Fruit fly (Drosophila melanogaster) whole organism, embryonic: ENCODE data around the gene CG13842.

ENCODE experiments used
- ATbp ChIP-seq: fragments of 200-800 bp; sonication (Bioruptor generic); optimal IDR thresholded peaks from 2 replicates; lab custom pipeline; 2017; ENCODE audit warnings: missing biosample characterization, mild to moderate bottlenecking, missing genetic modification characterization, missing genetic modification reagents
- Atf-2 ChIP-seq: fragments of 200-800 bp; sonication (Bioruptor generic); optimal IDR thresholded peaks from 2 replicates; lab custom pipeline; 2016; ENCODE audit warnings: missing biosample characterization, missing genetic modification characterization
- Blimp-1 ChIP-seq: fragments of 200-800 bp; sonication (Bioruptor generic); optimal IDR thresholded peaks from 3 replicates; lab custom pipeline; 2018; ENCODE audit warnings: missing biosample characterization, missing genetic modification characterization, mild to moderate bottlenecking, moderate library complexity, missing genetic modification reagents
- CG10267 ChIP-seq: fragments of 200-800 bp; sonication (Bioruptor generic); optimal IDR thresholded peaks from 2 replicates; lab custom pipeline; 2018; ENCODE audit warnings: missing biosample characterization, mild to moderate bottlenecking, missing genetic modification characterization, moderate library complexity
- CG10321 ChIP-seq: fragments of 200-800 bp; sonication (Bioruptor generic); IDR thresholded peaks from 2 replicates; pipeline ENCODE4 v1.3.6; 2022; ENCODE audit warnings: missing biosample characterization, missing genetic modification characterization
- CG1233 ChIP-seq: fragments of 200-800 bp; sonication (Bioruptor generic); optimal IDR thresholded peaks from 4 replicates; lab custom pipeline; 2018; ENCODE audit warnings: missing biosample characterization, mild to moderate bottlenecking, missing genetic modification characterization
- CG12769 ChIP-seq: fragments of 200-800 bp; sonication (Bioruptor generic); optimal IDR thresholded peaks from 2 replicates; lab custom pipeline; 2019; ENCODE audit warnings: missing biosample characterization, mild to moderate bottlenecking, missing genetic modification characterization, moderate library complexity
- CG13624 ChIP-seq: fragments of 200-800 bp; sonication (Bioruptor generic); optimal IDR thresholded peaks from 2 replicates; lab custom pipeline; 2016; ENCODE audit warnings: missing biosample characterization, missing genetic modification characterization
- CG16815 ChIP-seq: fragments of 200-800 bp; sonication (Bioruptor generic); optimal IDR thresholded peaks from 3 replicates; lab custom pipeline; 2017; ENCODE audit warnings: missing biosample characterization, mild to moderate bottlenecking, missing genetic modification characterization
- CG31388 ChIP-seq: fragments of 200-800 bp; sonication (Bioruptor generic); optimal IDR thresholded peaks from 2 replicates; lab custom pipeline; 2016; ENCODE audit warnings: missing biosample characterization, missing genetic modification characterization
- CG3726 ChIP-seq: fragments of 200-800 bp; sonication (Bioruptor generic); IDR thresholded peaks from 3 replicates; pipeline ENCODE4, ENCODE4 v1.3.6; 2022; ENCODE audit warnings: missing biosample characterization, missing genetic modification characterization
- CG7786 ChIP-seq: fragments of 200-800 bp; sonication (Bioruptor generic); optimal IDR thresholded peaks from 2 replicates; lab custom pipeline; 2016; ENCODE audit warnings: missing biosample characterization, missing genetic modification characterization
- CG7928 ChIP-seq: fragments of 200-800 bp; sonication (Bioruptor generic); optimal IDR thresholded peaks from 2 replicates; lab custom pipeline; 2017; ENCODE audit warnings: missing biosample characterization, mild to moderate bottlenecking, missing genetic modification characterization
- CG7987 ChIP-seq: fragments of 200-800 bp; sonication (Bioruptor generic); optimal IDR thresholded peaks from 2 replicates; lab custom pipeline; 2018; ENCODE audit warnings: missing biosample characterization, mild to moderate bottlenecking, missing genetic modification characterization, moderate library complexity
- CG8478 ChIP-seq: fragments of >200 bp; optimal IDR thresholded peaks from 2 replicates; lab custom pipeline; 2018
- CG9797 ChIP-seq: fragments of 200-800 bp; sonication (Bioruptor generic); optimal IDR thresholded peaks from 3 replicates; lab custom pipeline; 2018; ENCODE audit warnings: missing biosample characterization, mild to moderate bottlenecking, missing genetic modification characterization
- CG9817 ChIP-seq: fragments of 200-800 bp; sonication (Bioruptor generic); optimal IDR thresholded peaks from 2 replicates; lab custom pipeline; 2018; ENCODE audit warnings: missing biosample characterization, mild to moderate bottlenecking, missing genetic modification characterization, moderate library complexity
- Dad ChIP-seq: fragments of 200-800 bp; sonication (Bioruptor generic); optimal IDR thresholded peaks from 3 replicates; lab custom pipeline; 2016; ENCODE audit warnings: missing biosample characterization, missing genetic modification characterization
- Doc3 ChIP-seq: fragments of 200-800 bp; sonication (Bioruptor generic); IDR thresholded peaks from 3 replicates; pipeline ENCODE4 v1.3.6; 2022; ENCODE audit warnings: missing biosample characterization, missing genetic modification characterization; ENCODE audit not compliant: partially characterized antibody
- Fer1 ChIP-seq: fragments of 200-800 bp; sonication (Bioruptor generic); optimal IDR thresholded peaks from 2 replicates; lab custom pipeline; 2017; ENCODE audit warnings: missing biosample characterization, mild to moderate bottlenecking, missing genetic modification characterization
- HmgZ ChIP-seq: fragments of 200-800 bp; sonication (Bioruptor generic); optimal IDR thresholded peaks from 2 replicates; lab custom pipeline; 2018; ENCODE audit warnings: missing biosample characterization, mild to moderate bottlenecking, missing genetic modification characterization
- Lhr ChIP-seq: fragments of 200-800 bp; sonication (Bioruptor generic); optimal IDR thresholded peaks from 3 replicates; lab custom pipeline; 2017; ENCODE audit warnings: mild to moderate bottlenecking, missing biosample characterization, missing genetic modification reagents, missing genetic modification characterization
- PHDP ChIP-seq: fragments of 200-800 bp; sonication (Bioruptor generic); optimal IDR thresholded peaks from 3 replicates; lab custom pipeline; 2018; ENCODE audit warnings: missing biosample characterization, mild to moderate bottlenecking, missing genetic modification characterization, moderate library complexity
- Rx ChIP-seq: fragments of 200-800 bp; sonication (Bioruptor generic); IDR thresholded peaks from 2 replicates; pipeline ENCODE4 v1.3.6; 2022; ENCODE audit warnings: missing biosample characterization, missing genetic modification characterization
- Scr ChIP-seq: fragments of 200-800 bp; sonication (Bioruptor generic); IDR thresholded peaks from 2 replicates; pipeline ENCODE4 v1.3.6; 2022; ENCODE audit warnings: missing biosample characterization, missing genetic modification characterization; ENCODE audit not compliant: partially characterized antibody
- Sox102F ChIP-seq: fragments of 200-800 bp; sonication (Bioruptor generic); optimal IDR thresholded peaks from 2 replicates; lab custom pipeline; 2018; ENCODE audit warnings: missing biosample characterization, mild to moderate bottlenecking, missing genetic modification characterization, moderate library complexity
- Ssrp ChIP-seq: fragments of 200-800 bp; sonication (Bioruptor generic); optimal IDR thresholded peaks from 2 replicates; lab custom pipeline; 2018; ENCODE audit warnings: missing biosample characterization, mild to moderate bottlenecking, missing genetic modification characterization, moderate library complexity
- bcd ChIP-seq: fragments of 200-800 bp; sonication (Bioruptor generic); optimal IDR thresholded peaks from 2 replicates; lab custom pipeline; 2017; ENCODE audit warnings: missing biosample characterization, mild to moderate bottlenecking, missing genetic modification characterization
- chif ChIP-seq, 2 experiments: fragments of 200-800 bp; sonication (Bioruptor generic); optimal IDR thresholded peaks; 3 replicates each; lab custom pipeline; 2016; ENCODE audit warnings: missing biosample characterization in 2 of 2, missing genetic modification characterization in 2 of 2
- crc ChIP-seq: fragments of 200-800 bp; sonication (Bioruptor generic); optimal IDR thresholded peaks from 2 replicates; lab custom pipeline; 2016; ENCODE audit warnings: missing biosample characterization, missing genetic modification characterization
- crp ChIP-seq, 2 experiments: fragments of 200-800 bp; sonication (Bioruptor generic); optimal IDR thresholded peaks; 2 replicates in 1 of 2; 3 replicates in 1 of 2; lab custom pipeline; 2017; ENCODE audit warnings: missing biosample characterization in 2 of 2, missing genetic modification characterization in 2 of 2, mild to moderate bottlenecking in 1 of 2, moderate library complexity in 1 of 2
- dati ChIP-seq: fragments of 200-800 bp; sonication (Bioruptor generic); IDR thresholded peaks from 2 replicates; pipeline ENCODE4 v1.3.6; 2022; ENCODE audit warnings: missing biosample characterization, missing genetic modification characterization
- ewg ChIP-seq: fragments of 200-800 bp; sonication (Bioruptor generic); optimal IDR thresholded peaks from 3 replicates; lab custom pipeline; 2017; ENCODE audit warnings: mild to moderate bottlenecking, missing biosample characterization, missing genetic modification reagents, missing genetic modification characterization
- fd102C ChIP-seq: fragments of 200-800 bp; sonication (Bioruptor generic); optimal IDR thresholded peaks from 2 replicates; lab custom pipeline; 2018; ENCODE audit warnings: missing biosample characterization, mild to moderate bottlenecking, missing genetic modification characterization, moderate library complexity
- fd3F ChIP-seq: fragments of 200-800 bp; sonication (Bioruptor generic); optimal IDR thresholded peaks from 2 replicates; lab custom pipeline; 2018; ENCODE audit warnings: missing biosample characterization, mild to moderate bottlenecking, missing genetic modification characterization, moderate library complexity
- fru ChIP-seq: fragments of >200 bp; optimal IDR thresholded peaks from 2 replicates; lab custom pipeline; 2017
- gfzf ChIP-seq: fragments of 200-800 bp; sonication (Bioruptor generic); optimal IDR thresholded peaks from 2 replicates; lab custom pipeline; 2016; ENCODE audit warnings: missing biosample characterization, mild to moderate bottlenecking, missing genetic modification characterization, moderate library complexity
- hth ChIP-seq: fragments of >200 bp; optimal IDR thresholded peaks from 2 replicates; lab custom pipeline; 2017; ENCODE audit warnings: inconsistent platforms
- kay ChIP-seq: fragments of 200-800 bp; sonication (Bioruptor generic); optimal IDR thresholded peaks from 2 replicates; lab custom pipeline; 2016; ENCODE audit warnings: missing biosample characterization, missing genetic modification characterization
- oc ChIP-seq: fragments of 200-800 bp; sonication (Bioruptor generic); optimal IDR thresholded peaks from 2 replicates; lab custom pipeline; 2018; ENCODE audit warnings: missing biosample characterization, mild to moderate bottlenecking, missing genetic modification characterization, moderate library complexity
- onecut ChIP-seq: fragments of 200-800 bp; sonication (Bioruptor generic); IDR thresholded peaks from 2 replicates; pipeline ENCODE4 v1.3.6; 2022; ENCODE audit warnings: missing biosample characterization, missing genetic modification characterization
- pho ChIP-seq: fragments of 200-800 bp; sonication (Bioruptor generic); optimal IDR thresholded peaks from 2 replicates; lab custom pipeline; 2016; ENCODE audit warnings: missing biosample characterization, missing genetic modification characterization
- schlank ChIP-seq: fragments of 200-800 bp; sonication (Bioruptor generic); optimal IDR thresholded peaks from 2 replicates; lab custom pipeline; 2018; ENCODE audit warnings: missing biosample characterization, mild to moderate bottlenecking, missing genetic modification characterization
- sens ChIP-seq: fragments of 200-800 bp; sonication (Bioruptor generic); peaks from one replicate; lab custom pipeline; 2016; ENCODE audit warnings: missing biosample characterization, missing genetic modification characterization
- sob ChIP-seq: fragments of 200-800 bp; sonication (Bioruptor generic); IDR thresholded peaks from 2 replicates; pipeline ENCODE4 v1.3.6; 2022; ENCODE audit warnings: missing biosample characterization, missing genetic modification characterization
- tgo ChIP-seq: fragments of 200-800 bp; sonication (Bioruptor generic); IDR thresholded peaks from 3 replicates; pipeline ENCODE4 v1.3.6; 2022; ENCODE audit warnings: missing biosample characterization, missing genetic modification characterization
- tup ChIP-seq: fragments of 200-800 bp; sonication (Bioruptor generic); optimal IDR thresholded peaks from 2 replicates; lab custom pipeline; 2016; ENCODE audit warnings: missing biosample characterization, mild to moderate bottlenecking, missing genetic modification characterization, moderate library complexity
- tx ChIP-seq: fragments of 200-800 bp; sonication (Bioruptor generic); optimal IDR thresholded peaks from 2 replicates; lab custom pipeline; 2016; ENCODE audit warnings: missing biosample characterization, missing genetic modification characterization
- usp ChIP-seq: fragments of >200 bp; optimal IDR thresholded peaks from 2 replicates; lab custom pipeline; 2017; ENCODE audit warnings: missing biosample characterization, missing genetic modification characterization
- zfh1 ChIP-seq: fragments of 200-800 bp; sonication (Bioruptor generic); IDR thresholded peaks from 3 replicates; pipeline ENCODE4 v1.3.6; 2022; ENCODE audit warnings: missing biosample characterization, missing genetic modification characterization

The CG13842 gene

dm6 chr3R:22667284-22667958 is 39.7 kb downstream of the CG13842 start (continued):
- peak; percentile 6 for TF ChIP-seq CG9797
- TF ChIP-seq kay (GFP tag; lab: Kevin White, UChicago) = peak; percentile 70
- peak; percentile 81 for TF ChIP-seq oc (tag; lab: Kevin White, UChicago)
- TF ChIP-seq fd102C (GFP tag; lab: Kevin White, UChicago) = no peak
- TF ChIP-seq CG8478 (lab: Kevin White, UChicago) = no peak
- TF ChIP-seq sens (GFP tag; lab: Kevin White, UChicago) = peak; percentile 96
- TF ChIP-seq usp (GFP tag; lab: Kevin White, UChicago) = no peak
- peak; percentile 40 for TF ChIP-seq CG7786 (GFP tag; lab: Kevin White, UChicago)
- TF ChIP-seq Rx = peak; percentile 55
- peak; percentile 15; the same call in 1 of the 2 replicates for TF ChIP-seq CG10321 (GFP tag; lab: Robert Waterston, UW)
- no peak for TF ChIP-seq schlank (tag; lab: Kevin White, UChicago)
- TF ChIP-seq CG13624 (GFP tag; lab: Kevin White, UChicago) = peak; percentile 55
- peak; percentile 74 for TF ChIP-seq ewg (GFP tag; lab: Kevin White, UChicago)
- TF ChIP-seq PHDP = peak; percentile 73
- TF ChIP-seq dati (GFP tag; lab: Robert Waterston, UW) = peak; percentile 44; the same call in 1 of the 2 replicates
- TF ChIP-seq fd3F (GFP tag; lab: Kevin White, UChicago) = peak; percentile 9
- peak; percentile 41; the same call in 1 of the 3 replicates for TF ChIP-seq tgo (GFP tag; lab: Robert Waterston, UW)
- peak; percentile 67 for TF ChIP-seq CG16815 (GFP tag; lab: Kevin White, UChicago)
- TF ChIP-seq CG12769 (tag; lab: Kevin White, UChicago) = no peak
- TF ChIP-seq zfh1 (GFP tag; lab: Robert Waterston, UW) = peak; percentile 75
- TF ChIP-seq CG7928 (GFP tag; lab: Kevin White, UChicago) = no peak
- peak; percentile 52 for TF ChIP-seq CG9817 (tag; lab: Kevin White, UChicago)
- TF ChIP-seq Scr (GFP tag; lab: Robert Waterston, UW) = no peak
- peak; percentile 42 for TF ChIP-seq tx
- peak; percentile 23 for TF ChIP-seq pho
- peak; percentile 52 for TF ChIP-seq Lhr (GFP tag; lab: Kevin White, UChicago)
- peak; percentile 72 for TF ChIP-seq onecut (GFP tag; lab: Robert Waterston, UW)
- TF ChIP-seq Atf-2 (GFP tag; lab: Kevin White, UChicago) = peak; percentile 74
- peak; percentile 90 for TF ChIP-seq Sox102F (GFP tag; lab: Kevin White, UChicago)
- peak; percentile 77 for TF ChIP-seq ATbp (GFP tag; lab: Kevin White, UChicago)
- TF ChIP-seq bcd = peak; percentile 87
- no peak for TF ChIP-seq gfzf (GFP tag; lab: Kevin White, UChicago)
- TF ChIP-seq Doc3 = no peak
- TF ChIP-seq fru (lab: Kevin White, UChicago) = no peak
- TF ChIP-seq HmgZ (tag; lab: Kevin White, UChicago) = peak; percentile 4
- TF ChIP-seq CG10267 (tag; lab: Kevin White, UChicago) = peak; percentile 89
- TF ChIP-seq CG7987 (GFP tag; lab: Kevin White, UChicago) = no peak
- peak; percentile 68 to 84 for TF ChIP-seq chif (GFP tag; optimal IDR thresholded peaks at IDR 0.05; lab: Kevin White, UChicago)
- peak; percentile 64 for TF ChIP-seq sob (GFP tag; lab: Robert Waterston, UW)
- TF ChIP-seq Ssrp = peak; percentile 90
- TF ChIP-seq hth (lab: Kevin White, UChicago) = no peak
- peak; percentile 63; the same call in 2 of the 3 replicates for TF ChIP-seq CG3726
- TF ChIP-seq CG31388 (GFP tag; lab: Kevin White, UChicago) = peak; percentile 44
- TF ChIP-seq Dad = peak; percentile 13
- TF ChIP-seq tup = no peak
- TF ChIP-seq Fer1 (GFP tag; lab: Kevin White, UChicago) = peak; percentile 66
- peak; percentile 40 for TF ChIP-seq crc
- peak in 1 of 2 experiments; percentile 39 for TF ChIP-seq crp (GFP tag; optimal IDR thresholded peaks at IDR 0.05; lab: Kevin White, UChicago)
- TF ChIP-seq Blimp-1 = peak; percentile 98
- TF ChIP-seq CG1233 (GFP tag; lab: Kevin White, UChicago) = peak; percentile 88
